Fruit fly (Drosophila melanogaster) whole organism, pupa: Measurements from ENCODE around the gene Uxs.
A peak's percentile ranks its signal among the peaks of the same experiment; 100 is the strongest.

Experiments
- CG10348 ChIP-seq: fragments of 200-800 bp; sonication (Bioruptor generic); IDR thresholded peaks from 2 replicates; pipeline ENCODE4 v1.3.6; 2022; ENCODE audit warnings: missing biosample characterization, missing genetic modification characterization
- CG12605 ChIP-seq: fragments of 200-800 bp; sonication (Bioruptor generic); IDR thresholded peaks from 2 replicates; pipeline ENCODE4 v1.3.6; 2022; ENCODE audit warnings: missing biosample characterization, missing genetic modification characterization
- CG13204 ChIP-seq: fragments of 200-800 bp; sonication (Bioruptor generic); optimal IDR thresholded peaks from 2 replicates; lab custom pipeline; 2018; ENCODE audit warnings: missing biosample characterization, mild to moderate bottlenecking, missing genetic modification characterization, moderate library complexity
- CG14655 ChIP-seq: fragments of 200-800 bp; sonication (Bioruptor generic); optimal IDR thresholded peaks from 3 replicates; lab custom pipeline; 2017; ENCODE audit warnings: mild to moderate bottlenecking, missing biosample characterization, missing genetic modification reagents, missing genetic modification characterization
- CG15710 ChIP-seq: fragments of 200-800 bp; sonication (Bioruptor generic); optimal IDR thresholded peaks from 2 replicates; lab custom pipeline; 2018; ENCODE audit warnings: missing biosample characterization, mild to moderate bottlenecking, missing genetic modification characterization, moderate library complexity
- CG17806 ChIP-seq: fragments of 200-800 bp; sonication (Bioruptor generic); optimal IDR thresholded peaks from 2 replicates; lab custom pipeline; 2018; ENCODE audit warnings: missing biosample characterization, mild to moderate bottlenecking, missing genetic modification characterization, moderate library complexity
- CG32121 ChIP-seq: fragments of 200-800 bp; sonication (Bioruptor generic); IDR thresholded peaks from 2 replicates; pipeline ENCODE4 v1.3.6; 2022; ENCODE audit warnings: missing biosample characterization, missing genetic modification characterization
- CG34367 ChIP-seq: fragments of 200-800 bp; sonication (Bioruptor generic); optimal IDR thresholded peaks from 2 replicates; lab custom pipeline; 2018; ENCODE audit warnings: missing biosample characterization, mild to moderate bottlenecking, missing genetic modification characterization
- CG4496 ChIP-seq: fragments of 200-800 bp; sonication (Bioruptor generic); IDR thresholded peaks from 3 replicates; pipeline ENCODE4 v1.3.6; 2022; ENCODE audit warnings: missing biosample characterization, missing genetic modification characterization
- CG8159 ChIP-seq: fragments of 200-800 bp; sonication (Bioruptor generic); optimal IDR thresholded peaks from 3 replicates; lab custom pipeline; 2018; ENCODE audit warnings: missing biosample characterization, mild to moderate bottlenecking, missing genetic modification characterization, moderate library complexity
- CG8301 ChIP-seq: fragments of 200-800 bp; sonication (Bioruptor generic); optimal IDR thresholded peaks from 2 replicates; lab custom pipeline; 2018; ENCODE audit warnings: missing biosample characterization, mild to moderate bottlenecking, missing genetic modification characterization
- CG9948 ChIP-seq: fragments of 200-800 bp; sonication (Bioruptor generic); optimal IDR thresholded peaks from 2 replicates; lab custom pipeline; 2018; ENCODE audit warnings: missing biosample characterization, mild to moderate bottlenecking, missing genetic modification characterization, moderate library complexity
- D1 ChIP-seq: fragments of 200-800 bp; sonication (Bioruptor generic); optimal IDR thresholded peaks from 2 replicates; lab custom pipeline; 2018; ENCODE audit warnings: missing biosample characterization, mild to moderate bottlenecking, missing genetic modification characterization, moderate library complexity
- EcR ChIP-seq: fragments of 200-800 bp; sonication (Bioruptor generic); optimal IDR thresholded peaks from 3 replicates; lab custom pipeline; 2019; ENCODE audit warnings: missing biosample characterization, missing genetic modification characterization, mild to moderate bottlenecking, moderate library complexity, missing genetic modification reagents
- Ets98B ChIP-seq: fragments of 200-800 bp; sonication (Bioruptor generic); IDR thresholded peaks from 2 replicates; pipeline ENCODE4 v1.3.6; 2022; ENCODE audit warnings: missing biosample characterization, missing genetic modification characterization
- Pif1A ChIP-seq: fragments of 200-800 bp; sonication (Bioruptor generic); optimal IDR thresholded peaks from 3 replicates; lab custom pipeline; 2016; ENCODE audit warnings: missing biosample characterization, missing genetic modification characterization
- Pif1B ChIP-seq: fragments of 200-800 bp; sonication (Bioruptor generic); optimal IDR thresholded peaks from 3 replicates; lab custom pipeline; 2016; ENCODE audit warnings: missing biosample characterization, missing genetic modification characterization
- Snoo ChIP-seq: fragments of 200-800 bp; sonication (Bioruptor generic); optimal IDR thresholded peaks from 3 replicates; lab custom pipeline; 2017; ENCODE audit warnings: missing biosample characterization, mild to moderate bottlenecking, missing genetic modification characterization, inconsistent platforms
- fd96Ca ChIP-seq: fragments of 200-800 bp; sonication (Bioruptor generic); IDR thresholded peaks from 3 replicates; pipeline ENCODE4 v1.3.6; 2022; ENCODE audit warnings: missing biosample characterization, missing genetic modification characterization
- gl ChIP-seq: fragments of 200-800 bp; sonication (Bioruptor generic); optimal IDR thresholded peaks from 2 replicates; lab custom pipeline; 2018; ENCODE audit warnings: missing biosample characterization, mild to moderate bottlenecking, missing genetic modification characterization
- rn ChIP-seq: fragments of 200-800 bp; sonication (Bioruptor generic); IDR thresholded peaks from 2 replicates; pipeline ENCODE4 v1.3.6; 2022; ENCODE audit warnings: missing biosample characterization, missing genetic modification characterization

Gene Uxs

dm6 chr3L:8180464-8181137 is at the start of gene Uxs, which contains the start of gene mthl7:
Uxs (plus strand) TSS chr3L:8180923.
mthl7 (minus strand) TSS chr3L:8180514.
- TF ChIP-seq CG34367 (tag; lab: Kevin White, UChicago) (no peak), CG15710 (no peak), CG10348 (GFP tag; lab: Robert Waterston, UW) (no peak), Snoo (tag; lab: Kevin White, UChicago) (no peak), CG13204 (no peak), Pif1B (no peak), CG8301 (tag; lab: Kevin White, UChicago) (no peak), D1 (tag; lab: Kevin White, UChicago) (no peak), EcR (GFP tag; lab: Kevin White, UChicago) (no peak), CG32121 (no peak), CG17806 (tag; lab: Kevin White, UChicago) (no peak), CG14655 (GFP tag; lab: Kevin White, UChicago) (no peak), CG9948 (tag; lab: Kevin White, UChicago) (no peak), fd96Ca (GFP tag; lab: Robert Waterston, UW) (no peak)
- TF ChIP-seq, all 21 proteins: peak for 0

DNA sequence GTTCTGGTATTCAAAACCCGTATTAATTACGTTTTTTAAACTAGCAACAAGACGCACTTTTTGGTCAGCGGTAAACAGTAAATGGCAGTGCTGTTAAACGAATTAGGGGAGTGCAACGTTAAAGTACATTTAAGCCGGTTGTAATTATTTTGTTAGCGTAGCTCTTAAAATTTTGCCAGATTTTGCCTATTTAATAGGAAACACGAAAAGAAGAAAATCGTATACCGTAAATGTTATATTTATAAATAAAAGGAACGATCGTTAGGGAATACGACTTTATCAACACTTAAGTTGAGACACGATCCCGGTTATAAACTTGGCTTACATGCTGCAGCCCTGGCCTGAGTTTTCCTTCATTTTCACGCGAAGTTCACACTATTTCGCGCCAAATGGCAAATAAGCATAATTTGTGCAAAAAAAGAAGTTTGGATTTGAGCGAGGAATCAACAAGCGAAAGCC is 43.2 kb upstream of the Uxs start, which contains the start of the genes Setx and mus301:
Setx (minus strand) TSS at position 51 of the 459 bp plus-strand sequence.
mus301 (plus strand) TSS at position 361 of the 459 bp plus-strand sequence.
- TF ChIP-seq Snoo (tag; lab: Kevin White, UChicago): no peak
- TF ChIP-seq Pif1B: no peak
- TF ChIP-seq CG9948 (tag; lab: Kevin White, UChicago): no peak
- TF ChIP-seq Ets98B (GFP tag; lab: Robert Waterston, UW): peak; percentile 49
- TF ChIP-seq CG15710: peak; percentile 76
- TF ChIP-seq CG4496 (GFP tag; lab: Robert Waterston, UW): peak; percentile 52; the same call in 2 of the 3 replicates
- TF ChIP-seq CG13204: no peak
- no peak for TF ChIP-seq CG12605
- peak; percentile 56 for TF ChIP-seq CG17806 (tag; lab: Kevin White, UChicago)
- TF ChIP-seq CG8301 (tag; lab: Kevin White, UChicago): no peak
- TF ChIP-seq CG8159 (tag; lab: Kevin White, UChicago): no peak
- no peak for TF ChIP-seq CG14655 (GFP tag; lab: Kevin White, UChicago)
- no peak for TF ChIP-seq Pif1A (GFP tag; lab: Kevin White, UChicago)
- TF ChIP-seq rn (GFP tag; lab: Robert Waterston, UW): peak; percentile 56
- TF ChIP-seq EcR (GFP tag; lab: Kevin White, UChicago): no peak
- TF ChIP-seq CG10348 (GFP tag; lab: Robert Waterston, UW): no peak
- no peak for TF ChIP-seq D1 (tag; lab: Kevin White, UChicago)
- TF ChIP-seq CG32121: 0 out of 2 replicates have a peak, but pooled peaks have one; percentile 42
- no peak for TF ChIP-seq gl (tag; lab: Kevin White, UChicago)
- TF ChIP-seq CG34367 (tag; lab: Kevin White, UChicago): no peak
- no peak for TF ChIP-seq fd96Ca (GFP tag; lab: Robert Waterston, UW)

dm6 chr3L:8150284-8150683 is 30.4 kb upstream of the Uxs start:
- TF ChIP-seq CG12605 (no peak), Pif1B (no peak), Pif1A (GFP tag; lab: Kevin White, UChicago) (no peak), CG8301 (tag; lab: Kevin White, UChicago) (no peak)

- TF ChIP-seq Pif1A (GFP tag; lab: Kevin White, UChicago) (no peak), CG8301 (tag; lab: Kevin White, UChicago) (peak; percentile 19), EcR (GFP tag; lab: Kevin White, UChicago) (no peak), CG10348 (GFP tag; lab: Robert Waterston, UW) (no peak), CG9948 (tag; lab: Kevin White, UChicago) (no peak), CG15710 (no peak), CG32121 (no peak), rn (GFP tag; lab: Robert Waterston, UW) (no peak)
These were observed 29.9 kb upstream of the Uxs start for dm6 chr3L:8150812-8151211.

- TF ChIP-seq CG13204 (peak; percentile 30), Ets98B (GFP tag; lab: Robert Waterston, UW) (no peak; the same call in 1 of the 2 replicates), CG10348 (GFP tag; lab: Robert Waterston, UW) (no peak), CG8159 (tag; lab: Kevin White, UChicago) (no peak), EcR (GFP tag; lab: Kevin White, UChicago) (peak; percentile 64), CG32121 (no peak), fd96Ca (GFP tag; lab: Robert Waterston, UW) (no peak), Pif1A (GFP tag; lab: Kevin White, UChicago) (no peak), CG34367 (tag; lab: Kevin White, UChicago) (no peak), D1 (tag; lab: Kevin White, UChicago) (no peak), Pif1B (no peak), Snoo (tag; lab: Kevin White, UChicago) (no peak), CG8301 (tag; lab: Kevin White, UChicago) (no peak), CG17806 (tag; lab: Kevin White, UChicago) (no peak), rn (GFP tag; lab: Robert Waterston, UW) (no peak), CG14655 (GFP tag; lab: Kevin White, UChicago) (no peak), CG4496 (GFP tag; lab: Robert Waterston, UW) (no peak)
These were observed 29.0 kb upstream of the Uxs start, which contains the start of gene CG13676 for dm6 chr3L:8151727-8152199. CG13676 (minus strand) TSS chr3L:8151813.
